Worm (Caenorhabditis elegans) whole organism, L3 larva: Measurements from ENCODE around the gene srab-22.

Experiments
- ama-1 ChIP-seq: fragments of 150-350 bp; optimal IDR thresholded peaks from 2 replicates; lab custom pipeline; 2018
- ceh-82 ChIP-seq: fragments of 150-350 bp; optimal IDR thresholded peaks from 2 replicates; lab custom pipeline; 2014; ENCODE audit warnings: missing biosample characterization, missing genetic modification characterization
- nhr-11 ChIP-seq: fragments of 150-350 bp; optimal IDR thresholded peaks from 2 replicates; lab custom pipeline; 2014; ENCODE audit warnings: missing biosample characterization, missing genetic modification characterization
- nhr-77 ChIP-seq: fragments of 150-350 bp; optimal IDR thresholded peaks from 2 replicates; lab custom pipeline; 2014; ENCODE audit warnings: missing biosample characterization, missing genetic modification characterization

DNA sequence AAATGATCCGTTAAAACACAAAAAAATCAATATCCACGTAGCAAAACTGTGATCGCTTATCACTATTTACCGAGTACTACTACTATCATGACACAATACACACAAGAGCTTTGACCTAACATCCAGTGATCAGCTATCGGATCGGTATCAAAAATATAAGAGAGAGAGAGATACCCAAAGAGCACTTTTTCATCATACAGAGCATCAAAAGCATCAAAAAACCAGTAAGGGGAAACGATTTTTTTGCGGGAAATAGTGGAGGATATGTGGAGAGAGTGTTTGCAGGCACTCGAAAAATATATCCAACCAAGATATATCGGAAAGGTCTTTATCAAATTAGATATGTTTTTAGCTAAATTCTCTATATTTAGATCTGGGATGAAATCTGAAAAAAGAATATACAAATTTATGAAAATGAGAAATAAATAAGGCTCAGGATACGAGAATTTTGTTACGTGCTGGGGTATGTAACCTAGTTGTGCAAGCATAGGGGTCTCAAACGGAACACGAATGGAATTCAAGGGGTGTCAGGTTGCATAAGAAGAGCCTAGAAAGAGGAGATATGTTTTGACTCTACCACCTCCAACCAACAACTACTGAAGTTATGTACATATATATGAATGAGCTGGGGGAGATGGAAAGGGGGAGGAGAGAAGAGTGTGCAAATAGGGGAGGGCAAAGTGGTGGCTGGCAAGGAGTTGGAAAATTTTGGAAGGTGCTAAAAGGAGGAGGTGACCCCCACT is 19.1 kb downstream of the srab-22 start:
- TF ChIP-seq ama-1 (lab: Kevin White, UChicago) (no peak), nhr-77 (tag; lab: Kevin White, UChicago) (no peak), nhr-11 (tag; lab: Kevin White, UChicago) (no peak), ceh-82 (tag; lab: Kevin White, UChicago) (no peak)
